Fruit fly (Drosophila melanogaster): ENCODE data around the gene CG8004.

Gene CG8004

DNA sequence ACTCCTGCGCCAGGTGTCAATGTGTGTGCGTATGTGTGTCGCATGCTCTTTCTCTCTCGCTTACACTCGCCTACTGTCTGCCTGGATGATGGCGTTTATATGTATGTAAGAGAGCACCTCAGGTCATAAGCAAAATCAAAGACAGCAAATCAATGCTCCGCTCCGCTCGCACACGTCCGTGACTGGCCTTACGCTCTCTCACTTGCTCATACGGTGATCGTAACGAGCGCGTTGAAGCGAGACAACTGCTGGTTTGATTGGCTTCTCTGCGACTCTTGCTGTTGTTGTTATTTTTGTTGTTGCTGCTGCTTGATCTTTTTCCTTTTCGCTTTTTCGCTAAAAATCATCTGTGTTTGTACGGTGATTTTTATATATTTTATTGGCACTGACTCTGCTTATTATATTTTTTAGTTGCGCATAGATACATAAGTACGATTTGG is 32.7 kb downstream of the CG8004 start (continued):
- no peak for TF ChIP-seq MESR4 (GFP tag; optimal IDR thresholded peaks at IDR 0.05)
- no peak for TF ChIP-seq Hmr (GFP tag; optimal IDR thresholded peaks at IDR 0.05)
- TF ChIP-seq CG12236 (GFP tag; optimal IDR thresholded peaks at IDR 0.05): no peak
- TF ChIP-seq CG3163 (GFP tag; optimal IDR thresholded peaks at IDR 0.05): peak; percentile 92
- no peak for TF ChIP-seq Rx (GFP tag; IDR thresholded peaks at IDR 0.05)
- TF ChIP-seq crol (GFP tag; IDR thresholded peaks at IDR 0.05): no peak
- 0 out of 3 replicates have a peak, but pooled peaks have one; percentile 54 for TF ChIP-seq Dbx (GFP tag; IDR thresholded peaks at IDR 0.05)
- TF ChIP-seq CG6854 (GFP tag; optimal IDR thresholded peaks at IDR 0.05): peak; percentile 18
- no peak for TF ChIP-seq D19B (GFP tag; optimal IDR thresholded peaks at IDR 0.05)
- peak; percentile 60; the same call in 1 of the 2 replicates for TF ChIP-seq CG32767 (GFP tag; IDR thresholded peaks at IDR 0.05)
- TF ChIP-seq vvl (GFP tag; IDR thresholded peaks at IDR 0.05): peak; percentile 27; the same call in 1 of the 2 replicates
- TF ChIP-seq sim (GFP tag; IDR thresholded peaks at IDR 0.05): no peak
- no peak for TF ChIP-seq CG1602 (GFP tag; optimal IDR thresholded peaks at IDR 0.05)
- TF ChIP-seq CG34422 (GFP tag; IDR thresholded peaks at IDR 0.05): peak; percentile 73; the same call in 1 of the 3 replicates
- peak; percentile 59; the same call in 1 of the 2 replicates for TF ChIP-seq CG32532 (GFP tag; IDR thresholded peaks at IDR 0.05)
- no peak for TF ChIP-seq pita (GFP tag; optimal IDR thresholded peaks at IDR 0.05)
- peak; percentile 34 for TF ChIP-seq ac (GFP tag; optimal IDR thresholded peaks at IDR 0.05)
- no peak for TF ChIP-seq CG18011 (GFP tag; optimal IDR thresholded peaks at IDR 0.05)
- TF ChIP-seq B-H2 (GFP tag; optimal IDR thresholded peaks at IDR 0.05): no peak
- TF ChIP-seq pzg (GFP tag; optimal IDR thresholded peaks at IDR 0.05): no peak
- no peak for TF ChIP-seq GATAe (GFP tag; conservative IDR thresholded peaks at IDR 0.05)
- TF ChIP-seq Lhr (GFP tag; optimal IDR thresholded peaks at IDR 0.05): no peak
- no peak for TF ChIP-seq CG3065 (GFP tag; optimal IDR thresholded peaks at IDR 0.05)
- no peak for TF ChIP-seq CTCF (GFP tag; optimal IDR thresholded peaks at IDR 0.05)
- TF ChIP-seq zfh1 (GFP tag; IDR thresholded peaks at IDR 0.05): no peak
- peak in 1 of 2 experiments; percentile 33 for TF ChIP-seq Pdp1 (GFP tag; optimal IDR thresholded peaks at IDR 0.05)
- TF ChIP-seq crp (GFP tag; optimal IDR thresholded peaks at IDR 0.05): peak in 1 of 2 experiments; percentile 51
- TF ChIP-seq Dek (tag; optimal IDR thresholded peaks at IDR 0.05): no peak
- no peak for TF ChIP-seq Hmx (GFP tag; optimal IDR thresholded peaks at IDR 0.05)
- peak; percentile 63 for TF ChIP-seq CG34376 (GFP tag; optimal IDR thresholded peaks at IDR 0.05)
- no peak for TF ChIP-seq ems (GFP tag; optimal IDR thresholded peaks at IDR 0.05)
- no peak for TF ChIP-seq CG42726 (GFP tag; IDR thresholded peaks at IDR 0.05; ENCODE audit: partially characterized antibody)
- no peak for TF ChIP-seq Fer2 (tag; optimal IDR thresholded peaks at IDR 0.05)
- peak; percentile 52 for TF ChIP-seq D (optimal IDR thresholded peaks at IDR 0.05)
- TF ChIP-seq D (GFP tag; optimal IDR thresholded peaks at IDR 0.05): no peak
- TF ChIP-seq Side (GFP tag; optimal IDR thresholded peaks at IDR 0.05): no peak
- no peak for TF ChIP-seq inv (GFP tag; IDR thresholded peaks at IDR 0.05; ENCODE audit: partially characterized antibody)
- TF ChIP-seq Scr (GFP tag; IDR thresholded peaks at IDR 0.05; ENCODE audit: partially characterized antibody): peak; percentile 19; the same call in 1 of the 2 replicates
- no peak for TF ChIP-seq Sry-δ (GFP tag; optimal IDR thresholded peaks at IDR 0.05)
- peak; percentile 12; the same call in 1 of the 2 replicates for TF ChIP-seq amos (GFP tag; IDR thresholded peaks at IDR 0.05; ENCODE audit: partially characterized antibody)
- TF ChIP-seq gfzf (GFP tag; optimal IDR thresholded peaks at IDR 0.05): no peak
- no peak for TF ChIP-seq disco-r (GFP tag; optimal IDR thresholded peaks at IDR 0.05)
- TF ChIP-seq bsh (GFP tag; optimal IDR thresholded peaks at IDR 0.05): no peak
- peak; percentile 93 for TF ChIP-seq ftz-f1 (GFP tag; optimal IDR thresholded peaks at IDR 0.05)
- no peak for TF ChIP-seq Mrtf (GFP tag; IDR thresholded peaks at IDR 0.05)
- no peak for TF ChIP-seq CG6272 (GFP tag; IDR thresholded peaks at IDR 0.05)
- TF ChIP-seq Elba2 (GFP tag; optimal IDR thresholded peaks at IDR 0.05): no peak
- peak; percentile 56; the same call in 2 of the 3 replicates for TF ChIP-seq CG34224 (GFP tag; IDR thresholded peaks at IDR 0.05; ENCODE audit: partially characterized antibody)
- TF ChIP-seq NC2β (GFP tag; optimal IDR thresholded peaks at IDR 0.05): no peak
- TF ChIP-seq CoRest (tag; optimal IDR thresholded peaks at IDR 0.05): no peak
- TF ChIP-seq hbn (GFP tag; IDR thresholded peaks at IDR 0.05; ENCODE audit: partially characterized antibody): no peak
